Fruit fly (Drosophila melanogaster) whole organism, embryonic: ENCODE measurements around the gene Spn28Db.

ENCODE experiments used
- Antp ChIP-seq: fragments of 200-800 bp; sonication (Bioruptor generic); optimal IDR thresholded peaks from 3 replicates; lab custom pipeline; 2016; ENCODE audit warnings: missing biosample characterization, missing genetic modification characterization
- CG11247 ChIP-seq: fragments of 200-800 bp; sonication (Bioruptor generic); IDR thresholded peaks from 2 replicates; pipeline ENCODE4 v1.3.6; 2022; ENCODE audit warnings: missing biosample characterization, missing genetic modification characterization
- CG12299 ChIP-seq: fragments of 200-800 bp; sonication (Bioruptor generic); optimal IDR thresholded peaks from 2 replicates; lab custom pipeline; 2018; ENCODE audit warnings: missing biosample characterization, mild to moderate bottlenecking, missing genetic modification characterization
- CG12769 ChIP-seq: fragments of 200-800 bp; sonication (Bioruptor generic); optimal IDR thresholded peaks from 2 replicates; lab custom pipeline; 2019; ENCODE audit warnings: missing biosample characterization, mild to moderate bottlenecking, missing genetic modification characterization, moderate library complexity
- CG15479 ChIP-seq: fragments of 200-800 bp; sonication (Bioruptor generic); optimal IDR thresholded peaks from 3 replicates; lab custom pipeline; 2019; ENCODE audit warnings: missing biosample characterization, mild to moderate bottlenecking, missing genetic modification characterization, moderate library complexity
- CG1602 ChIP-seq: fragments of 200-800 bp; sonication (Bioruptor generic); optimal IDR thresholded peaks from 3 replicates; lab custom pipeline; 2016; ENCODE audit warnings: missing biosample characterization, missing genetic modification characterization
- CG1603 ChIP-seq: fragments of 200-800 bp; sonication (Bioruptor generic); optimal IDR thresholded peaks from 2 replicates; lab custom pipeline; 2019; ENCODE audit warnings: missing biosample characterization, mild to moderate bottlenecking, missing genetic modification characterization, moderate library complexity
- CG17912 ChIP-seq: fragments of 200-800 bp; sonication (Bioruptor generic); optimal IDR thresholded peaks from 2 replicates; lab custom pipeline; 2018; ENCODE audit warnings: missing biosample characterization, mild to moderate bottlenecking, missing genetic modification characterization
- CG18011 ChIP-seq: fragments of 200-800 bp; sonication (Bioruptor generic); optimal IDR thresholded peaks from 2 replicates; lab custom pipeline; 2017; ENCODE audit warnings: missing biosample characterization, missing genetic modification characterization, mild to moderate bottlenecking, moderate library complexity, missing genotype
- CG3163 ChIP-seq: fragments of 200-800 bp; sonication (Bioruptor generic); optimal IDR thresholded peaks from 3 replicates; lab custom pipeline; 2016; ENCODE audit warnings: missing biosample characterization, missing genetic modification characterization
- CG34224 ChIP-seq: fragments of 200-800 bp; sonication (Bioruptor generic); IDR thresholded peaks from 3 replicates; pipeline ENCODE4 v1.3.6; 2022; ENCODE audit warnings: missing biosample characterization, missing genetic modification characterization; ENCODE audit not compliant: partially characterized antibody
- CG4617 ChIP-seq: fragments of 200-800 bp; sonication (Bioruptor generic); optimal IDR thresholded peaks from 3 replicates; lab custom pipeline; 2016; ENCODE audit warnings: missing biosample characterization, missing genetic modification characterization, borderline replicate concordance
- CG4730 ChIP-seq: fragments of 200-800 bp; sonication (Bioruptor generic); IDR thresholded peaks from 2 replicates; pipeline ENCODE4 v1.3.6; 2022; ENCODE audit warnings: missing biosample characterization, missing genetic modification characterization
- CG7271 ChIP-seq: fragments of 200-800 bp; sonication (Bioruptor generic); optimal IDR thresholded peaks from 2 replicates; lab custom pipeline; 2018; ENCODE audit warnings: missing biosample characterization, mild to moderate bottlenecking, missing genetic modification characterization, moderate library complexity
- CG8089 ChIP-seq: fragments of 200-800 bp; sonication (Bioruptor generic); optimal IDR thresholded peaks from 3 replicates; lab custom pipeline; 2016; ENCODE audit warnings: missing biosample characterization, missing genetic modification characterization
- CG8478 ChIP-seq: fragments of >200 bp; optimal IDR thresholded peaks from 2 replicates; lab custom pipeline; 2018
- CHES-1-like ChIP-seq: fragments of 200-800 bp; sonication (Bioruptor generic); optimal IDR thresholded peaks from 2 replicates; lab custom pipeline; 2016; ENCODE audit warnings: missing biosample characterization, missing genetic modification characterization
- Dek ChIP-seq: fragments of 200-800 bp; sonication (Bioruptor generic); optimal IDR thresholded peaks from 3 replicates; lab custom pipeline; 2019; ENCODE audit warnings: missing biosample characterization, mild to moderate bottlenecking, missing genetic modification characterization, moderate library complexity
- E2f1 ChIP-seq: fragments of 200-800 bp; sonication (Bioruptor generic); IDR thresholded peaks from 2 replicates; pipeline ENCODE4 v1.3.6; 2022; ENCODE audit warnings: missing biosample characterization, missing genetic modification characterization
- H15 ChIP-seq: fragments of 200-800 bp; sonication (Bioruptor generic); IDR thresholded peaks from 3 replicates; pipeline ENCODE4 v1.3.6; 2022; ENCODE audit warnings: missing biosample characterization, missing genetic modification characterization
- HmgZ ChIP-seq: fragments of 200-800 bp; sonication (Bioruptor generic); optimal IDR thresholded peaks from 2 replicates; lab custom pipeline; 2018; ENCODE audit warnings: missing biosample characterization, mild to moderate bottlenecking, missing genetic modification characterization
- Hsf ChIP-seq: fragments of 200-800 bp; sonication (Bioruptor generic); optimal IDR thresholded peaks from 3 replicates; lab custom pipeline; 2016; ENCODE audit warnings: missing biosample characterization, missing genetic modification characterization
- MESR4 ChIP-seq: fragments of 200-800 bp; sonication (Bioruptor generic); optimal IDR thresholded peaks from 2 replicates; lab custom pipeline; 2018; ENCODE audit warnings: missing biosample characterization, mild to moderate bottlenecking, missing genetic modification characterization, moderate library complexity
- Med ChIP-seq: fragments of 200-800 bp; sonication (Bioruptor generic); peaks from one replicate; lab custom pipeline; 2016; ENCODE audit warnings: missing biosample characterization, missing genetic modification characterization, mild to moderate bottlenecking, inconsistent platforms, moderate library complexity
- Neu2 ChIP-seq: fragments of 200-800 bp; sonication (Bioruptor generic); optimal IDR thresholded peaks from 3 replicates; lab custom pipeline; 2016; ENCODE audit warnings: missing biosample characterization, missing genetic modification characterization, borderline replicate concordance
- Nf-YA ChIP-seq: fragments of 200-800 bp; sonication (Bioruptor generic); IDR thresholded peaks from 2 replicates; pipeline ENCODE4 v1.3.6; 2022; ENCODE audit warnings: missing biosample characterization, missing genetic modification characterization
- Poxn ChIP-seq: fragments of 200-800 bp; sonication (Bioruptor generic); IDR thresholded peaks from 2 replicates; pipeline ENCODE4 v1.3.6; 2022; ENCODE audit warnings: missing biosample characterization, missing genetic modification characterization
- Six4 ChIP-seq: fragments of 200-800 bp; sonication (Bioruptor generic); optimal IDR thresholded peaks from 2 replicates; lab custom pipeline; 2016; ENCODE audit warnings: missing biosample characterization, missing genetic modification characterization
- Taf1 ChIP-seq: fragments of 200-800 bp; sonication (Bioruptor generic); IDR thresholded peaks from 2 replicates; pipeline ENCODE4 v1.3.6; 2022; ENCODE audit warnings: missing biosample characterization, missing genetic modification characterization
- Tbp ChIP-seq: fragments of >200 bp; optimal IDR thresholded peaks from 2 replicates; lab custom pipeline; 2018; ENCODE audit warnings: missing biosample characterization, missing genetic modification characterization
- Trl ChIP-seq, 3 experiments: fragments of >200 bp in 2 of 3; fragments of 200-800 bp in 1 of 3; sonication (Bioruptor generic) in 1 of 3; optimal IDR thresholded peaks; 2 replicates in 1 of 3; 3 replicates in 2 of 3; lab custom pipeline; 2016 to 2017; ENCODE audit warnings: missing biosample characterization in 1 of 3, missing genetic modification characterization in 1 of 3
- Xrp1 ChIP-seq: fragments of 200-800 bp; sonication (Bioruptor generic); IDR thresholded peaks from 2 replicates; pipeline ENCODE4 v1.3.6; 2022; ENCODE audit warnings: missing biosample characterization, missing genetic modification characterization
- ase ChIP-seq: fragments of 200-800 bp; sonication (Bioruptor generic); IDR thresholded peaks from 3 replicates; pipeline ENCODE4 v1.3.6; 2022; ENCODE audit warnings: missing biosample characterization, missing genetic modification characterization
- dan ChIP-seq: fragments of 200-800 bp; sonication (Bioruptor generic); IDR thresholded peaks from 2 replicates; pipeline ENCODE4 v1.3.6; 2022; ENCODE audit warnings: missing biosample characterization, missing genetic modification characterization
- dimm ChIP-seq: fragments of 200-800 bp; sonication (Bioruptor generic); IDR thresholded peaks from 2 replicates; pipeline ENCODE4 v1.3.6; 2022; ENCODE audit warnings: missing biosample characterization, missing genetic modification characterization
- dmrt11E ChIP-seq: fragments of 200-800 bp; sonication (Bioruptor generic); optimal IDR thresholded peaks from 3 replicates; lab custom pipeline; 2018; ENCODE audit warnings: missing biosample characterization, mild to moderate bottlenecking, missing genetic modification characterization, moderate library complexity
- gce ChIP-seq: fragments of 200-800 bp; sonication (Bioruptor generic); IDR thresholded peaks from 3 replicates; pipeline ENCODE4 v1.3.6; 2022; ENCODE audit warnings: missing biosample characterization, missing genetic modification characterization
- gcm2 ChIP-seq: fragments of 200-800 bp; sonication (Bioruptor generic); optimal IDR thresholded peaks from 2 replicates; lab custom pipeline; 2016; ENCODE audit warnings: missing biosample characterization, missing genetic modification characterization
- gsb ChIP-seq: fragments of 200-800 bp; sonication (Bioruptor generic); IDR thresholded peaks from 2 replicates; pipeline ENCODE4 v1.3.6; 2022; ENCODE audit warnings: missing biosample characterization, missing genetic modification characterization
- ind ChIP-seq: fragments of 200-800 bp; sonication (Bioruptor generic); optimal IDR thresholded peaks from 3 replicates; lab custom pipeline; 2016; ENCODE audit warnings: missing biosample characterization, missing genetic modification characterization
- inv ChIP-seq: fragments of 200-800 bp; sonication (Bioruptor generic); IDR thresholded peaks from 2 replicates; pipeline ENCODE4 v1.3.6; 2022; ENCODE audit warnings: missing biosample characterization, missing genetic modification characterization; ENCODE audit not compliant: partially characterized antibody
- kah ChIP-seq: fragments of 200-800 bp; sonication (Bioruptor generic); optimal IDR thresholded peaks from 2 replicates; lab custom pipeline; 2018; ENCODE audit warnings: missing biosample characterization, mild to moderate bottlenecking, missing genetic modification characterization
- ken ChIP-seq: fragments of 200-800 bp; sonication (Bioruptor generic); IDR thresholded peaks from 3 replicates; pipeline ENCODE4 v1.3.6; 2022; ENCODE audit warnings: missing biosample characterization, missing genetic modification characterization
- knrl ChIP-seq: fragments of 200-800 bp; sonication (Bioruptor generic); IDR thresholded peaks from 3 replicates; pipeline ENCODE4 v1.3.6; 2022; ENCODE audit warnings: missing biosample characterization, missing genetic modification characterization; ENCODE audit not compliant: partially characterized antibody
- lola ChIP-seq, 3 experiments: fragments of >200 bp in 2 of 3; fragments of 200-800 bp in 1 of 3; sonication (Bioruptor generic) in 1 of 3; optimal IDR thresholded peaks; 2 replicates each; lab custom pipeline; 2017 to 2019; ENCODE audit warnings: missing biosample characterization in 3 of 3, missing genetic modification characterization in 3 of 3, mild to moderate bottlenecking in 1 of 3, moderate library complexity in 1 of 3
- lov ChIP-seq, 2 experiments: fragments of 200-800 bp in 1 of 2; fragments of >200 bp in 1 of 2; sonication (Bioruptor generic) in 1 of 2; IDR thresholded peaks in 1 of 2; optimal IDR thresholded peaks in 1 of 2; 2 replicates in 1 of 2; 3 replicates in 1 of 2; pipeline versions ENCODE4 v1.3.6 to Lab custom; 2017 to 2022; ENCODE audit warnings: missing biosample characterization in 1 of 2, missing genetic modification characterization in 1 of 2
- odd ChIP-seq: fragments of 200-800 bp; sonication (Bioruptor generic); optimal IDR thresholded peaks from 2 replicates; lab custom pipeline; 2017; ENCODE audit warnings: missing biosample characterization, mild to moderate bottlenecking, missing genetic modification characterization
- row ChIP-seq: fragments of 200-800 bp; sonication (Bioruptor generic); IDR thresholded peaks from 3 replicates; pipeline ENCODE4 v1.3.6; 2022; ENCODE audit warnings: missing biosample characterization, missing genetic modification characterization
- toy ChIP-seq: fragments of 200-800 bp; sonication (Bioruptor generic); IDR thresholded peaks from 2 replicates; pipeline ENCODE4 v1.3.6; 2022; ENCODE audit warnings: missing biosample characterization, missing genetic modification characterization
- wor ChIP-seq: fragments of 200-800 bp; sonication (Bioruptor generic); IDR thresholded peaks from 2 replicates; pipeline ENCODE4 v1.3.6; 2022; ENCODE audit warnings: missing biosample characterization, missing genetic modification characterization

Spn28Db gene

dm6 chr2L:7916368-7916767 lies 25.9 kb upstream of the Spn28Db start (continued):
- TF ChIP-seq CG34224 (GFP tag; lab: Robert Waterston, UW) (no peak), odd (GFP tag; lab: Kevin White, UChicago) (peak; percentile 54), Xrp1 (GFP tag; lab: Robert Waterston, UW) (peak; percentile 55; the same call in 1 of the 2 replicates), row (GFP tag; lab: Robert Waterston, UW) (peak; percentile 82), ase (GFP tag; lab: Robert Waterston, UW) (peak; percentile 38; the same call in 1 of the 3 replicates), CG3163 (GFP tag; lab: Kevin White, UChicago) (no peak), Dek (tag; lab: Kevin White, UChicago) (peak; percentile 71), Hsf (GFP tag; lab: Kevin White, UChicago) (peak; percentile 71), CG7271 (tag; lab: Kevin White, UChicago) (no peak), gcm2 (GFP tag; lab: Kevin White, UChicago) (no peak), knrl (GFP tag; lab: Robert Waterston, UW) (no peak), MESR4 (no peak), CG1603 (peak; percentile 88), Tbp (GFP tag; lab: Kevin White, UChicago) (no peak), CG17912 (no peak), Six4 (GFP tag; lab: Kevin White, UChicago) (peak; percentile 9), HmgZ (tag; lab: Kevin White, UChicago) (peak; percentile 49), Nf-YA (GFP tag; lab: Robert Waterston, UW) (peak; percentile 49; the same call in 1 of the 2 replicates), Trl (optimal IDR thresholded peaks at IDR 0.05; lab: Kevin White, UChicago) (no peak), Trl (GFP tag; optimal IDR thresholded peaks at IDR 0.05; lab: Kevin White, UChicago) (peak; percentile 56), CG12299 (tag; lab: Kevin White, UChicago) (peak; percentile 36), CG8478 (lab: Kevin White, UChicago) (no peak), Neu2 (no peak), CG12769 (tag; lab: Kevin White, UChicago) (peak; percentile 89), H15 (0 out of 3 replicates have a peak, but pooled peaks have one; percentile 51), dmrt11E (tag; lab: Kevin White, UChicago) (peak; percentile 47), CG1602 (GFP tag; lab: Kevin White, UChicago) (peak; percentile 52), dimm (GFP tag; lab: Robert Waterston, UW) (peak; percentile 46), CG11247 (GFP tag; lab: Robert Waterston, UW) (peak; percentile 47; the same call in 1 of the 2 replicates), CG18011 (GFP tag; lab: Kevin White, UChicago) (peak; percentile 36), E2f1 (GFP tag; lab: Robert Waterston, UW) (peak; percentile 59), CG15479 (no peak), CHES-1-like (GFP tag; lab: Kevin White, UChicago) (peak; percentile 36), CG4617 (GFP tag; lab: Kevin White, UChicago) (peak; percentile 12), kah (GFP tag; lab: Kevin White, UChicago) (no peak), toy (GFP tag; lab: Robert Waterston, UW) (no peak), lov (optimal IDR thresholded peaks at IDR 0.05; lab: Kevin White, UChicago) (no peak), lov (GFP tag; IDR thresholded peaks at IDR 0.05; lab: Robert Waterston, UW) (no peak), lola (GFP tag; optimal IDR thresholded peaks at IDR 0.05; lab: Kevin White, UChicago) (no peak), dan (no peak), wor (peak; percentile 77), ken (GFP tag; lab: Robert Waterston, UW) (peak; percentile 68; the same call in 2 of the 3 replicates), Taf1 (peak; percentile 47; the same call in 1 of the 2 replicates), Med (GFP tag; lab: Kevin White, UChicago) (peak; percentile 82), Poxn (GFP tag; lab: Robert Waterston, UW) (peak; percentile 55), gce (GFP tag; lab: Robert Waterston, UW) (peak; percentile 33; the same call in 1 of the 3 replicates), ind (GFP tag; lab: Kevin White, UChicago) (peak; percentile 38), inv (GFP tag; lab: Robert Waterston, UW) (no peak), CG8089 (peak; percentile 31), gsb (GFP tag; lab: Robert Waterston, UW) (no peak), CG4730 (GFP tag; lab: Robert Waterston, UW) (peak; percentile 68; the same call in 1 of the 2 replicates), Antp (GFP tag; lab: Kevin White, UChicago) (peak; percentile 39)
